Worm (Caenorhabditis elegans) whole organism, L1 larva: ENCODE data around the gene col-41.

Experiments used
- aha-1 ChIP-seq: fragments of 150-350 bp; optimal IDR thresholded peaks from 2 replicates; lab custom pipeline; 2014; ENCODE audit warnings: missing biosample characterization, missing genetic modification characterization
- jun-1 ChIP-seq: fragments of 150-350 bp; optimal IDR thresholded peaks from 2 replicates; lab custom pipeline; 2014; ENCODE audit warnings: missing biosample characterization, missing genetic modification reagents, missing genetic modification characterization
- nhr-12 ChIP-seq: sonication (generic microtip); optimal IDR thresholded peaks from 2 replicates; lab custom pipeline; 2017; ENCODE audit warnings: missing biosample characterization, missing genetic modification characterization
- nhr-85 ChIP-seq: sonication (generic microtip); peaks from one replicate; lab custom pipeline; 2016; ENCODE audit warnings: missing genetic modification characterization, inconsistent platforms, missing compliant biosample characterization
- pag-3 ChIP-seq: sonication (generic microtip); optimal IDR thresholded peaks from 2 replicates; lab custom pipeline; 2017; ENCODE audit warnings: missing genetic modification characterization, mild to moderate bottlenecking, missing compliant biosample characterization, antibody characterized with exemption, borderline replicate concordance; ENCODE audit not compliant: insufficient read depth
- skn-1 ChIP-seq: fragments of 150-350 bp; optimal IDR thresholded peaks from 2 replicates; lab custom pipeline; 2014; ENCODE audit warnings: missing biosample characterization, missing genetic modification characterization
- tbx-2 ChIP-seq: sonication (generic microtip); optimal IDR thresholded peaks from 2 replicates; lab custom pipeline; 2016; ENCODE audit warnings: missing genetic modification characterization, missing compliant biosample characterization
- unc-30 ChIP-seq: sonication (generic microtip); optimal IDR thresholded peaks from 2 replicates; lab custom pipeline; 2017; ENCODE audit warnings: missing biosample characterization, missing genetic modification characterization
- ztf-11 ChIP-seq, 2 experiments: sonication (generic microtip); optimal IDR thresholded peaks; 2 replicates each; lab custom pipeline; 2016 to 2017; ENCODE audit warnings: missing genetic modification characterization in 2 of 2, missing biosample characterization in 1 of 2, missing compliant biosample characterization in 1 of 2

DNA sequence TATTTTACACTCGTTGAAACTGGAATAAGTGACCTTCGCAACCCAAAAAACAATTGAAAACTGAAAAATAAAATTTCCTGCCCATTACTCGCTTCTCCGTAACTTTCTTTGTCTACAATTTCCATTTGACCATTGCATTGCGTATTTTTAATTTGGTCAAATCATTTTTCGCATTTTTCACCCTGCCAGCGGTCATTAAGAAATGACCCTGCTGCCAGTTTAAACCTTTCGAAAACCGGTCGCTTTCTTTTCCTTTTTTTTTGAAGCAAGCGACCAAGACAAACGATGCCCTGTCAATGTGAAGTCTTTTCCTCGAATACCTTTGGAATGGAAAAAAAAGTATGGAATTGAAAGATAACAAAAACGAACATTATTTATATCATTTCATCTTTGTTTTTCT lies 15.4 kb downstream of the col-41 start:
- TF ChIP-seq pag-3 (no peak), jun-1 (tag; lab: Kevin White, UChicago) (no peak), tbx-2 (tag; lab: Kevin White, UChicago) (no peak), ztf-11 (tag; optimal IDR thresholded peaks at IDR 0.05; lab: Kevin White, UChicago) (no peak), nhr-12 (tag; lab: Kevin White, UChicago) (no peak), nhr-85 (no peak), skn-1 (tag; lab: Kevin White, UChicago) (no peak), unc-30 (no peak), aha-1 (no peak)
